Worm (Caenorhabditis elegans) whole organism, L2 larva: ENCODE measurements around the gene ant-1.4.

Source experiments
- C34F6.9 ChIP-seq: fragments of 150-350 bp; optimal IDR thresholded peaks from 2 replicates; lab custom pipeline; 2014; ENCODE audit warnings: missing biosample characterization, missing genetic modification characterization
- F13H6.1 ChIP-seq: sonication (generic microtip); optimal IDR thresholded peaks from 2 replicates; lab custom pipeline; 2016; ENCODE audit warnings: missing genetic modification characterization, missing compliant biosample characterization
- Y55F3AM.14 ChIP-seq: fragments of 200-800 bp; sonication (Bioruptor generic); optimal IDR thresholded peaks from 2 replicates; lab custom pipeline; 2018; ENCODE audit warnings: mild to moderate bottlenecking, missing genetic modification characterization, missing compliant biosample characterization
- ZK546.5 ChIP-seq: sonication (generic microtip); optimal IDR thresholded peaks from 2 replicates; lab custom pipeline; 2017; ENCODE audit warnings: missing biosample characterization, missing genetic modification characterization
- alr-1 ChIP-seq: fragments of 150-350 bp; optimal IDR thresholded peaks from 2 replicates; lab custom pipeline; 2014; ENCODE audit warnings: missing biosample characterization, missing genetic modification characterization
- aly-2 ChIP-seq: fragments of 150-350 bp; optimal IDR thresholded peaks from 2 replicates; lab custom pipeline; 2014; ENCODE audit warnings: missing biosample characterization, missing genetic modification characterization
- ama-1 ChIP-seq: fragments of 150-350 bp; optimal IDR thresholded peaks from 2 replicates; lab custom pipeline; 2018; ENCODE audit warnings: inconsistent platforms
- blmp-1 ChIP-seq: sonication (generic microtip); optimal IDR thresholded peaks from 2 replicates; lab custom pipeline; 2017; ENCODE audit warnings: missing genetic modification characterization, mild to moderate bottlenecking, missing compliant biosample characterization, antibody characterized with exemption, moderate library complexity; ENCODE audit not compliant: insufficient read depth
- ceh-16 ChIP-seq: fragments of 150-350 bp; optimal IDR thresholded peaks from 2 replicates; lab custom pipeline; 2014; ENCODE audit warnings: missing biosample characterization, missing genetic modification characterization
- ceh-82 ChIP-seq: fragments of 150-350 bp; optimal IDR thresholded peaks from 2 replicates; lab custom pipeline; 2014; ENCODE audit warnings: missing biosample characterization, missing genetic modification characterization
- crh-2 ChIP-seq: sonication (generic microtip); optimal IDR thresholded peaks from 2 replicates; lab custom pipeline; 2017; ENCODE audit warnings: missing biosample characterization, missing genetic modification characterization
- dmd-4 ChIP-seq: sonication (generic microtip); optimal IDR thresholded peaks from 2 replicates; lab custom pipeline; 2017; ENCODE audit warnings: missing biosample characterization, missing genetic modification characterization
- egl-27 ChIP-seq: sonication (generic microtip); optimal IDR thresholded peaks from 3 replicates; lab custom pipeline; 2017; ENCODE audit warnings: missing biosample characterization, missing genetic modification reagents, missing genetic modification characterization
- elt-1 ChIP-seq: fragments of 150-350 bp; optimal IDR thresholded peaks from 2 replicates; lab custom pipeline; 2014; ENCODE audit warnings: missing biosample characterization, missing genetic modification characterization
- elt-3 ChIP-seq: sonication (generic microtip); optimal IDR thresholded peaks from 2 replicates; lab custom pipeline; 2017; ENCODE audit warnings: missing biosample characterization, missing genetic modification characterization
- fos-1 ChIP-seq: fragments of 150-350 bp; optimal IDR thresholded peaks from 2 replicates; lab custom pipeline; 2014; ENCODE audit warnings: missing biosample characterization, missing genetic modification characterization
- lin-11 ChIP-seq: fragments of 150-350 bp; sonication (generic microtip); optimal IDR thresholded peaks from 2 replicates; lab custom pipeline; 2014; ENCODE audit warnings: missing biosample characterization, missing genetic modification characterization, inconsistent platforms, mixed read lengths
- lin-13 ChIP-seq: fragments of 150-350 bp; optimal IDR thresholded peaks from 2 replicates; lab custom pipeline; 2014; ENCODE audit warnings: missing biosample characterization, missing genetic modification reagents, missing genetic modification characterization
- lin-39 ChIP-seq: fragments of 150-350 bp; optimal IDR thresholded peaks from 2 replicates; lab custom pipeline; 2014; ENCODE audit warnings: missing biosample characterization, missing genetic modification reagents, missing genetic modification characterization
- lsy-2 ChIP-seq, 2 experiments: fragments of 150-350 bp in 1 of 2; sonication (generic microtip) in 1 of 2; optimal IDR thresholded peaks; 2 replicates each; lab custom pipeline; 2014 to 2017; ENCODE audit warnings: missing biosample characterization in 2 of 2, missing genetic modification characterization in 2 of 2
- mbf-1 ChIP-seq: sonication (generic microtip); optimal IDR thresholded peaks from 2 replicates; lab custom pipeline; 2017; ENCODE audit warnings: missing biosample characterization, missing genetic modification characterization
- nhr-10 ChIP-seq: sonication (generic microtip); optimal IDR thresholded peaks from 2 replicates; lab custom pipeline; 2017; ENCODE audit warnings: missing biosample characterization, missing genetic modification characterization
- nhr-11 ChIP-seq: fragments of 150-350 bp; optimal IDR thresholded peaks from 2 replicates; lab custom pipeline; 2014; ENCODE audit warnings: missing biosample characterization, missing genetic modification characterization
- nhr-12 ChIP-seq: fragments of 150-350 bp; optimal IDR thresholded peaks from 2 replicates; lab custom pipeline; 2014; ENCODE audit warnings: missing biosample characterization, missing genetic modification characterization
- nhr-129 ChIP-seq: fragments of 150-350 bp; optimal IDR thresholded peaks from 2 replicates; lab custom pipeline; 2014; ENCODE audit warnings: missing biosample characterization, missing genetic modification characterization
- nhr-21 ChIP-seq: fragments of 150-350 bp; optimal IDR thresholded peaks from 2 replicates; lab custom pipeline; 2014; ENCODE audit warnings: missing biosample characterization, missing genetic modification characterization
- nhr-23 ChIP-seq: fragments of 150-350 bp; optimal IDR thresholded peaks from 2 replicates; lab custom pipeline; 2014; ENCODE audit warnings: missing biosample characterization, missing genetic modification reagents, missing genetic modification characterization
- nhr-237 ChIP-seq: fragments of 150-350 bp; optimal IDR thresholded peaks from 2 replicates; lab custom pipeline; 2014; ENCODE audit warnings: missing biosample characterization, missing genetic modification characterization
- nhr-6 ChIP-seq: fragments of 150-350 bp; optimal IDR thresholded peaks from 2 replicates; lab custom pipeline; 2014; ENCODE audit warnings: missing biosample characterization, missing genetic modification characterization
- sem-4 ChIP-seq: fragments of 150-350 bp; optimal IDR thresholded peaks from 2 replicates; lab custom pipeline; 2014; ENCODE audit warnings: missing biosample characterization, missing genetic modification reagents, missing genetic modification characterization
- skn-1 ChIP-seq: sonication (generic microtip); optimal IDR thresholded peaks from 2 replicates; lab custom pipeline; 2017; ENCODE audit warnings: missing biosample characterization, missing genetic modification characterization
- sma-9 ChIP-seq, 2 experiments: fragments of 150-350 bp in 1 of 2; sonication (generic microtip) in 1 of 2; optimal IDR thresholded peaks; 2 replicates each; lab custom pipeline; 2014 to 2016; ENCODE audit warnings: missing genetic modification characterization in 2 of 2, mild to moderate bottlenecking in 1 of 2, missing biosample characterization in 1 of 2, missing compliant biosample characterization in 1 of 2, missing genetic modification reagents in 1 of 2, moderate library complexity in 1 of 2
- snpc-4 ChIP-seq: fragments of 150-350 bp; optimal IDR thresholded peaks from 2 replicates; lab custom pipeline; 2014; ENCODE audit warnings: missing biosample characterization, missing genetic modification characterization
- unc-39 ChIP-seq: fragments of 150-350 bp; optimal IDR thresholded peaks from 2 replicates; lab custom pipeline; 2014; ENCODE audit warnings: missing biosample characterization, missing genetic modification characterization
- unc-55 ChIP-seq: fragments of 150-350 bp; sonication (generic microtip); optimal IDR thresholded peaks from 3 replicates; lab custom pipeline; 2014; ENCODE audit warnings: missing biosample characterization, missing genetic modification reagents, missing genetic modification characterization
- unc-62 ChIP-seq: fragments of 150-350 bp; optimal IDR thresholded peaks from 2 replicates; lab custom pipeline; 2014; ENCODE audit warnings: missing biosample characterization, missing genetic modification reagents, missing genetic modification characterization
- zag-1 ChIP-seq: fragments of 150-350 bp; optimal IDR thresholded peaks from 2 replicates; lab custom pipeline; 2014; ENCODE audit warnings: missing biosample characterization, missing genetic modification characterization
- ztf-1 ChIP-seq: fragments of 200-800 bp; sonication (Bioruptor generic); conservative IDR thresholded peaks from 2 replicates; pipeline ENCODE4 v1.3.6; 2022; ENCODE audit warnings: missing genetic modification characterization, missing compliant biosample characterization
- ztf-11 ChIP-seq: sonication (generic microtip); optimal IDR thresholded peaks from 2 replicates; lab custom pipeline; 2017; ENCODE audit warnings: missing biosample characterization, missing genetic modification characterization
- ztf-4 ChIP-seq: fragments of 150-350 bp; optimal IDR thresholded peaks from 2 replicates; lab custom pipeline; 2014; ENCODE audit warnings: missing biosample characterization, missing genetic modification characterization

The ant-1.4 gene

ce11 chrIV:8498773-8499360, 38.8 kb upstream of the ant-1.4 start, which contains the start of the genes acdh-13 and mesp-1 (continued):
- no peak for TF ChIP-seq ama-1
- TF ChIP-seq ceh-82 (tag; lab: Kevin White, UChicago), result no peak
- no peak for TF ChIP-seq snpc-4 (tag; lab: Kevin White, UChicago)
- no peak for TF ChIP-seq elt-3 (tag; lab: Kevin White, UChicago)
- peak; percentile 59 for TF ChIP-seq unc-55 (GFP tag; lab: Kevin White, UChicago)
- TF ChIP-seq fos-1 (tag; lab: Kevin White, UChicago), result no peak
- TF ChIP-seq nhr-21 (tag; lab: Kevin White, UChicago), result peak; percentile 6
- TF ChIP-seq nhr-23 (tag; lab: Kevin White, UChicago), result no peak
- TF ChIP-seq Y55F3AM.14 (GFP tag; lab: Kevin White, UChicago), result no peak
- no peak for TF ChIP-seq zag-1 (tag; lab: Kevin White, UChicago)
- TF ChIP-seq sma-9 (GFP tag; optimal IDR thresholded peaks at IDR 0.05; lab: Kevin White, UChicago), result peak; percentile 29
- TF ChIP-seq sma-9 (tag; optimal IDR thresholded peaks at IDR 0.05; lab: Kevin White, UChicago), result no peak
- no peak for TF ChIP-seq crh-2 (tag; lab: Kevin White, UChicago)
- no peak for TF ChIP-seq aly-2
- TF ChIP-seq, all 48 proteins: peak for 8

ce11 chrIV:8496263-8496662, 36.2 kb upstream of the ant-1.4 start, which contains the start of gene C28C12.12:
Gene C28C12.12 (minus strand): TSS chrIV:8496363.
- TF ChIP-seq lsy-2 (tag; optimal IDR thresholded peaks at IDR 0.05; lab: Kevin White, UChicago) (no peak), snpc-4 (tag; lab: Kevin White, UChicago) (no peak), unc-62 (GFP tag; lab: Kevin White, UChicago) (no peak), ama-1 (no peak), nhr-12 (tag; lab: Kevin White, UChicago) (no peak), ztf-4 (no peak), elt-3 (tag; lab: Kevin White, UChicago) (no peak), lin-39 (tag; lab: Kevin White, UChicago) (no peak), unc-39 (no peak), nhr-21 (tag; lab: Kevin White, UChicago) (no peak), blmp-1 (tag; lab: Kevin White, UChicago) (no peak), Y55F3AM.14 (GFP tag; lab: Kevin White, UChicago) (no peak), nhr-11 (tag; lab: Kevin White, UChicago) (no peak), ceh-82 (tag; lab: Kevin White, UChicago) (no peak), mbf-1 (no peak)

- TF ChIP-seq zag-1 (tag; lab: Kevin White, UChicago) (no peak), nhr-129 (tag; lab: Kevin White, UChicago) (no peak), elt-1 (tag; lab: Kevin White, UChicago) (no peak), skn-1 (tag; lab: Kevin White, UChicago) (no peak), fos-1 (tag; lab: Kevin White, UChicago) (no peak), elt-3 (tag; lab: Kevin White, UChicago) (no peak)
- TF ChIP-seq, all 48 proteins: peak for 0
Measured at ce11 chrIV:8492242-8492641, 32.1 kb upstream of the ant-1.4 start, which contains the start of gene sru-7. Gene sru-7 (plus strand): TSS chrIV:8492542.

- TF ChIP-seq nhr-23 (tag; lab: Kevin White, UChicago), result no peak
- TF ChIP-seq dmd-4, result no peak
- no peak for TF ChIP-seq crh-2 (tag; lab: Kevin White, UChicago)
- no peak for TF ChIP-seq ztf-1 (GFP tag; lab: Robert Waterston, UW)
- no peak for TF ChIP-seq lin-13 (GFP tag; lab: Kevin White, UChicago)
- no peak for TF ChIP-seq ztf-11 (tag; lab: Kevin White, UChicago)
- no peak for TF ChIP-seq blmp-1 (tag; lab: Kevin White, UChicago)
- TF ChIP-seq ceh-16 (tag; lab: Kevin White, UChicago), result no peak
- no peak for TF ChIP-seq F13H6.1
- no peak for TF ChIP-seq fos-1 (tag; lab: Kevin White, UChicago)
- no peak for TF ChIP-seq mbf-1
- no peak for TF ChIP-seq sem-4
- no peak for TF ChIP-seq nhr-6 (tag; lab: Kevin White, UChicago)
Measured at ce11 chrIV:8489915-8490314, 29.8 kb upstream of the ant-1.4 start, which contains the start of gene srlf-2. Gene srlf-2 (plus strand): TSS chrIV:8490215.

- TF ChIP-seq C34F6.9 (tag; lab: Kevin White, UChicago) (no peak), ztf-4 (no peak), nhr-6 (tag; lab: Kevin White, UChicago) (no peak), lin-11 (tag; lab: Kevin White, UChicago) (no peak), nhr-10 (tag; lab: Kevin White, UChicago) (no peak), ztf-11 (tag; lab: Kevin White, UChicago) (no peak), lsy-2 (tag; optimal IDR thresholded peaks at IDR 0.05; lab: Kevin White, UChicago) (no peak), egl-27 (tag; lab: Kevin White, UChicago) (no peak), zag-1 (tag; lab: Kevin White, UChicago) (no peak), nhr-11 (tag; lab: Kevin White, UChicago) (no peak), alr-1 (no peak), unc-39 (no peak), ZK546.5 (tag; lab: Kevin White, UChicago) (no peak), ztf-1 (GFP tag; lab: Robert Waterston, UW) (no peak), nhr-237 (tag; lab: Kevin White, UChicago) (no peak), ama-1 (no peak), ceh-16 (tag; lab: Kevin White, UChicago) (no peak), mbf-1 (no peak), Y55F3AM.14 (GFP tag; lab: Kevin White, UChicago) (no peak), nhr-21 (tag; lab: Kevin White, UChicago) (no peak)
Measured at ce11 chrIV:8488043-8488442, 27.9 kb upstream of the ant-1.4 start.
